Worm (Caenorhabditis elegans): ENCODE data around the gene vps-16.

Gene vps-16

ce11 chrIII:6420995-6421404 lies 12.0 kb upstream of the vps-16 start (continued):
- TF ChIP-seq nhr-77 (tag; optimal IDR thresholded peaks at IDR 0.05) (peak; percentile 60), lin-15B (tag; optimal IDR thresholded peaks at IDR 0.05) (no peak), C34B4.2 (tag; optimal IDR thresholded peaks at IDR 0.05) (peak; percentile 53), fkh-4 (tag; optimal IDR thresholded peaks at IDR 0.05; ENCODE audit: borderline replicate concordance) (peak; percentile 77), ceh-88 (GFP tag; IDR thresholded peaks at IDR 0.05) (peak; percentile 80), lin-13 (GFP tag; optimal IDR thresholded peaks at IDR 0.05) (peak; percentile 63), hlh-4 (tag; optimal IDR thresholded peaks at IDR 0.05) (peak; percentile 23), elt-3 (tag; optimal IDR thresholded peaks at IDR 0.05) (peak in 3 of 6 experiments; percentile 20 to 85 (median 78)), irx-1 (tag; optimal IDR thresholded peaks at IDR 0.05) (peak; percentile 87), ceh-8 (GFP tag; optimal IDR thresholded peaks at IDR 0.05) (peak; percentile 52), lin-35 (GFP tag; optimal IDR thresholded peaks at IDR 0.05) (peak; percentile 76 to 81), skn-1 (tag; optimal IDR thresholded peaks at IDR 0.05) (peak; percentile 83), alr-1 (tag; optimal IDR thresholded peaks at IDR 0.05; ENCODE audit: borderline replicate concordance) (no peak), nhr-237 (tag; optimal IDR thresholded peaks at IDR 0.05) (peak; percentile 22), unc-98 (GFP tag; IDR thresholded peaks at IDR 0.05) (peak; percentile 85), hpl-2 (GFP tag; optimal IDR thresholded peaks at IDR 0.05) (peak; percentile 22), isw-1 (GFP tag; IDR thresholded peaks at IDR 0.05) (peak; percentile 87), ztf-4 (tag; optimal IDR thresholded peaks at IDR 0.05) (peak; percentile 89), sptf-1 (tag; optimal IDR thresholded peaks at IDR 0.05) (no peak), sup-37 (GFP tag; optimal IDR thresholded peaks at IDR 0.05) (peak; percentile 77), ces-1 (GFP tag; optimal IDR thresholded peaks at IDR 0.05) (no peak), ets-5 (GFP tag; IDR thresholded peaks at IDR 0.05) (no peak), C04F5.9 (tag; optimal IDR thresholded peaks at IDR 0.05) (peak; percentile 76), lir-3 (tag; optimal IDR thresholded peaks at IDR 0.05; ENCODE audit: poor library complexity) (peak; percentile 76), ztf-11 (tag; optimal IDR thresholded peaks at IDR 0.05) (peak in 1 of 2 experiments; percentile 89), rnt-1 (tag; optimal IDR thresholded peaks at IDR 0.05) (peak; percentile 92), zag-1 (tag; optimal IDR thresholded peaks at IDR 0.05) (no peak), ama-1 (optimal IDR thresholded peaks at IDR 0.05) (no peak), unc-130 (tag; optimal IDR thresholded peaks at IDR 0.05) (peak; percentile 83), efl-3 (GFP tag; optimal IDR thresholded peaks at IDR 0.05) (peak; percentile 61), fkh-10 (GFP tag; optimal IDR thresholded peaks at IDR 0.05) (peak; percentile 54), nhr-47 (tag; optimal IDR thresholded peaks at IDR 0.05) (peak; percentile 97), lin-39 (tag; optimal IDR thresholded peaks at IDR 0.05) (peak; percentile 67), mdl-1 (tag; optimal IDR thresholded peaks at IDR 0.05) (peak; percentile 68 to 98), C16A3.4 (tag; optimal IDR thresholded peaks at IDR 0.05) (no peak), mef-2 (tag; optimal IDR thresholded peaks at IDR 0.05) (peak; percentile 69), aly-2 (tag; optimal IDR thresholded peaks at IDR 0.05) (peak; percentile 69), zip-4 (GFP tag; optimal IDR thresholded peaks at IDR 0.05) (peak; percentile 77), nhr-85 (tag) (peak; percentile 99), fkh-8 (tag; optimal IDR thresholded peaks at IDR 0.05) (peak; percentile 92), unc-86 (tag; optimal IDR thresholded peaks at IDR 0.05) (peak; percentile 93), elt-2 (tag; optimal IDR thresholded peaks at IDR 0.05) (peak; percentile 95), nhr-84 (tag; optimal IDR thresholded peaks at IDR 0.05) (no peak), tbx-2 (tag; optimal IDR thresholded peaks at IDR 0.05) (peak; percentile 96), grh-1 (GFP tag; IDR thresholded peaks at IDR 0.05) (peak; percentile 92), nhr-11 (tag; optimal IDR thresholded peaks at IDR 0.05) (peak; percentile 85), mep-1 (tag; optimal IDR thresholded peaks at IDR 0.05) (peak; percentile 78), nhr-19 (GFP tag; conservative IDR thresholded peaks at IDR 0.05) (peak; percentile 96), lin-14 (GFP tag; optimal IDR thresholded peaks at IDR 0.05) (peak; percentile 98), dsc-1 (tag; optimal IDR thresholded peaks at IDR 0.05) (peak; percentile 91), blmp-1 (tag; optimal IDR thresholded peaks at IDR 0.05) (peak; percentile 54), aha-1 (tag; optimal IDR thresholded peaks at IDR 0.05) (peak; percentile 59), nhr-76 (tag; optimal IDR thresholded peaks at IDR 0.05) (no peak), swsn-7 (tag; optimal IDR thresholded peaks at IDR 0.05) (peak; percentile 96)
